Fruit fly (Drosophila melanogaster) whole organism, pupa: ENCODE measurements around the gene CG13051.
A peak's percentile ranks its signal among the peaks of the same experiment; 100 is the strongest.

Experiments used
- CG10348 ChIP-seq: fragments of 200-800 bp; sonication (Bioruptor generic); IDR thresholded peaks from 2 replicates; pipeline ENCODE4 v1.3.6; 2022; ENCODE audit warnings: missing biosample characterization, missing genetic modification characterization
- CG12605 ChIP-seq: fragments of 200-800 bp; sonication (Bioruptor generic); IDR thresholded peaks from 2 replicates; pipeline ENCODE4 v1.3.6; 2022; ENCODE audit warnings: missing biosample characterization, missing genetic modification characterization
- CG13204 ChIP-seq: fragments of 200-800 bp; sonication (Bioruptor generic); optimal IDR thresholded peaks from 2 replicates; lab custom pipeline; 2018; ENCODE audit warnings: missing biosample characterization, mild to moderate bottlenecking, missing genetic modification characterization, moderate library complexity
- CG14655 ChIP-seq: fragments of 200-800 bp; sonication (Bioruptor generic); optimal IDR thresholded peaks from 3 replicates; lab custom pipeline; 2017; ENCODE audit warnings: mild to moderate bottlenecking, missing biosample characterization, missing genetic modification reagents, missing genetic modification characterization
- CG15710 ChIP-seq: fragments of 200-800 bp; sonication (Bioruptor generic); optimal IDR thresholded peaks from 2 replicates; lab custom pipeline; 2018; ENCODE audit warnings: missing biosample characterization, mild to moderate bottlenecking, missing genetic modification characterization, moderate library complexity
- CG17806 ChIP-seq: fragments of 200-800 bp; sonication (Bioruptor generic); optimal IDR thresholded peaks from 2 replicates; lab custom pipeline; 2018; ENCODE audit warnings: missing biosample characterization, mild to moderate bottlenecking, missing genetic modification characterization, moderate library complexity
- CG32121 ChIP-seq: fragments of 200-800 bp; sonication (Bioruptor generic); IDR thresholded peaks from 2 replicates; pipeline ENCODE4 v1.3.6; 2022; ENCODE audit warnings: missing biosample characterization, missing genetic modification characterization
- CG34367 ChIP-seq: fragments of 200-800 bp; sonication (Bioruptor generic); optimal IDR thresholded peaks from 2 replicates; lab custom pipeline; 2018; ENCODE audit warnings: missing biosample characterization, mild to moderate bottlenecking, missing genetic modification characterization
- CG4496 ChIP-seq: fragments of 200-800 bp; sonication (Bioruptor generic); IDR thresholded peaks from 3 replicates; pipeline ENCODE4 v1.3.6; 2022; ENCODE audit warnings: missing biosample characterization, missing genetic modification characterization
- CG8159 ChIP-seq: fragments of 200-800 bp; sonication (Bioruptor generic); optimal IDR thresholded peaks from 3 replicates; lab custom pipeline; 2018; ENCODE audit warnings: missing biosample characterization, mild to moderate bottlenecking, missing genetic modification characterization, moderate library complexity
- CG8301 ChIP-seq: fragments of 200-800 bp; sonication (Bioruptor generic); optimal IDR thresholded peaks from 2 replicates; lab custom pipeline; 2018; ENCODE audit warnings: missing biosample characterization, mild to moderate bottlenecking, missing genetic modification characterization
- CG9948 ChIP-seq: fragments of 200-800 bp; sonication (Bioruptor generic); optimal IDR thresholded peaks from 2 replicates; lab custom pipeline; 2018; ENCODE audit warnings: missing biosample characterization, mild to moderate bottlenecking, missing genetic modification characterization, moderate library complexity
- D1 ChIP-seq: fragments of 200-800 bp; sonication (Bioruptor generic); optimal IDR thresholded peaks from 2 replicates; lab custom pipeline; 2018; ENCODE audit warnings: missing biosample characterization, mild to moderate bottlenecking, missing genetic modification characterization, moderate library complexity
- EcR ChIP-seq: fragments of 200-800 bp; sonication (Bioruptor generic); optimal IDR thresholded peaks from 3 replicates; lab custom pipeline; 2019; ENCODE audit warnings: missing biosample characterization, missing genetic modification characterization, mild to moderate bottlenecking, moderate library complexity, missing genetic modification reagents
- Ets98B ChIP-seq: fragments of 200-800 bp; sonication (Bioruptor generic); IDR thresholded peaks from 2 replicates; pipeline ENCODE4 v1.3.6; 2022; ENCODE audit warnings: missing biosample characterization, missing genetic modification characterization
- Pif1A ChIP-seq: fragments of 200-800 bp; sonication (Bioruptor generic); optimal IDR thresholded peaks from 3 replicates; lab custom pipeline; 2016; ENCODE audit warnings: missing biosample characterization, missing genetic modification characterization
- Pif1B ChIP-seq: fragments of 200-800 bp; sonication (Bioruptor generic); optimal IDR thresholded peaks from 3 replicates; lab custom pipeline; 2016; ENCODE audit warnings: missing biosample characterization, missing genetic modification characterization
- Snoo ChIP-seq: fragments of 200-800 bp; sonication (Bioruptor generic); optimal IDR thresholded peaks from 3 replicates; lab custom pipeline; 2017; ENCODE audit warnings: missing biosample characterization, mild to moderate bottlenecking, missing genetic modification characterization, inconsistent platforms
- fd96Ca ChIP-seq: fragments of 200-800 bp; sonication (Bioruptor generic); IDR thresholded peaks from 3 replicates; pipeline ENCODE4 v1.3.6; 2022; ENCODE audit warnings: missing biosample characterization, missing genetic modification characterization
- gl ChIP-seq: fragments of 200-800 bp; sonication (Bioruptor generic); optimal IDR thresholded peaks from 2 replicates; lab custom pipeline; 2018; ENCODE audit warnings: missing biosample characterization, mild to moderate bottlenecking, missing genetic modification characterization
- rn ChIP-seq: fragments of 200-800 bp; sonication (Bioruptor generic); IDR thresholded peaks from 2 replicates; pipeline ENCODE4 v1.3.6; 2022; ENCODE audit warnings: missing biosample characterization, missing genetic modification characterization

Gene CG13051

DNA sequence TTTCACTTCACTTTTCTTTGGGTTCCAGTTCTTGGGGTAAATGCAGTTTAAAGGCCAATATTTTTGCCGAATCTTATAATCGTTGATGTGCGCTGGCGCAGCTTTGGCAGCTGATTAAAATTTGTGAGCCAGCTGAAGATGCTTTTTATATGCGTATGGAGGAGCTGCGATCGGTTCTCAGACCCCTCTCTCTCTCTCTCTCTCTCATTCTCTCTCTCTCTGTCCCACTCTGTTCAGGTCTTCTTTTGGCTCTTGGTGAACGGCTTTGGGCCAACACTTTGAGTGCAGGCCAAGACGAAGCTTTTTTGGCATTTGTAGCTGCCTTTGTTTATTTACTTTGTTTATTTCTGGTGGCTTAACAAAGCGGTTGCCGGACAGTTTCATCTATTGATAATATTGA lies 23.4 kb upstream of the CG13051 start, which contains the start of gene CG13046:
TSS of gene CG13046 (minus strand) at position 101 of the 400 bp plus-strand sequence.
- TF ChIP-seq CG4496 (GFP tag; lab: Robert Waterston, UW): no peak
- no peak for TF ChIP-seq Ets98B (GFP tag; lab: Robert Waterston, UW)
- TF ChIP-seq CG10348: no peak
- no peak for TF ChIP-seq fd96Ca (GFP tag; lab: Robert Waterston, UW)
- TF ChIP-seq CG13204 (GFP tag; lab: Kevin White, UChicago): no peak
- TF ChIP-seq CG8301 (tag; lab: Kevin White, UChicago): no peak
- TF ChIP-seq D1: no peak
- no peak for TF ChIP-seq CG17806
- no peak for TF ChIP-seq Pif1B (GFP tag; lab: Kevin White, UChicago)
- TF ChIP-seq CG8159 (tag; lab: Kevin White, UChicago): no peak
- no peak for TF ChIP-seq CG32121 (GFP tag; lab: Robert Waterston, UW)
- TF ChIP-seq CG14655: no peak
- no peak for TF ChIP-seq rn (GFP tag; lab: Robert Waterston, UW)
- no peak for TF ChIP-seq CG12605 (GFP tag; lab: Robert Waterston, UW)
- TF ChIP-seq CG34367 (tag; lab: Kevin White, UChicago): no peak
- no peak for TF ChIP-seq Snoo (tag; lab: Kevin White, UChicago)

DNA sequence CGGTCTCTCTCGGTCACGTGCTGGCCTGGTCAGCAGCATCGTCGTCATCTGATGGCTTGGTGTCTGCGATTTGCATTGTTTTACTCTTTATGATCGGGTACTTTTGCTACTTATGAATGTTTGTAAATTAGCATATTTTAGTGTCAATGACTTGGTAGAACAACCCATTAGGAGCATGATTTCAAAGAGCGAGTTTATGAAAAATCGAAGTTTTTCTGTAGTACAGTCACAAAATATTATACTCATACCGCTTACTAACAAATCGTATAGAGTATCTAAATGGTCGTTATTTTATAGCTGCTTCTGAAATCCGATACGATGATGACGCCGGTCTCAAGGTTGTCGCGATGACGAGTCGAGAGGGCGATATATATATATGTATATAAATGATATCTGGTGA lies 21.4 kb upstream of the CG13051 start:
- TF ChIP-seq CG13204 (GFP tag; lab: Kevin White, UChicago): peak; percentile 33
- no peak for TF ChIP-seq CG32121 (GFP tag; lab: Robert Waterston, UW)
- TF ChIP-seq CG10348: no peak
- TF ChIP-seq gl (tag; lab: Kevin White, UChicago): peak; percentile 53
- no peak for TF ChIP-seq fd96Ca (GFP tag; lab: Robert Waterston, UW)
- peak; percentile 76 for TF ChIP-seq CG17806
- TF ChIP-seq CG8159 (tag; lab: Kevin White, UChicago): peak; percentile 89
- peak; percentile 62 for TF ChIP-seq D1
- no peak for TF ChIP-seq CG12605 (GFP tag; lab: Robert Waterston, UW)
- no peak for TF ChIP-seq CG8301 (tag; lab: Kevin White, UChicago)
- peak; percentile 65 for TF ChIP-seq Pif1A (GFP tag; lab: Kevin White, UChicago)
- TF ChIP-seq Pif1B (GFP tag; lab: Kevin White, UChicago): peak; percentile 56
- peak; percentile 70 for TF ChIP-seq CG9948 (tag; lab: Kevin White, UChicago)
- peak; percentile 67 for TF ChIP-seq CG34367 (tag; lab: Kevin White, UChicago)
- TF ChIP-seq CG14655: peak; percentile 27
- peak; percentile 87 for TF ChIP-seq EcR (GFP tag; lab: Kevin White, UChicago)
- TF ChIP-seq CG15710 (tag; lab: Kevin White, UChicago): peak; percentile 86
- TF ChIP-seq Ets98B (GFP tag; lab: Robert Waterston, UW): no peak
- peak; percentile 7 for TF ChIP-seq Snoo (tag; lab: Kevin White, UChicago)
- no peak for TF ChIP-seq CG4496 (GFP tag; lab: Robert Waterston, UW)
- TF ChIP-seq rn (GFP tag; lab: Robert Waterston, UW): no peak

dm6 chr3L:16285346-16285911 lies 20.5 kb upstream of the CG13051 start, which contains the start of gene CG13047:
TSS of gene CG13047 (minus strand) at chr3L:16285396.
- no peak for TF ChIP-seq EcR (GFP tag; lab: Kevin White, UChicago)
- TF ChIP-seq rn (GFP tag; lab: Robert Waterston, UW): no peak
- TF ChIP-seq CG12605 (GFP tag; lab: Robert Waterston, UW): no peak
- TF ChIP-seq Pif1A (GFP tag; lab: Kevin White, UChicago): no peak
- no peak for TF ChIP-seq fd96Ca (GFP tag; lab: Robert Waterston, UW)
- TF ChIP-seq gl (tag; lab: Kevin White, UChicago): no peak
- TF ChIP-seq CG13204 (GFP tag; lab: Kevin White, UChicago): no peak
- TF ChIP-seq Ets98B (GFP tag; lab: Robert Waterston, UW): no peak
- TF ChIP-seq CG4496 (GFP tag; lab: Robert Waterston, UW): 0 out of 3 replicates have a peak, but pooled peaks have one; percentile 17
- TF ChIP-seq CG14655: peak; percentile 17
- TF ChIP-seq D1: no peak
- no peak for TF ChIP-seq CG10348
- peak; percentile 52 for TF ChIP-seq CG9948 (tag; lab: Kevin White, UChicago)
- TF ChIP-seq CG32121 (GFP tag; lab: Robert Waterston, UW): no peak
- peak; percentile 55 for TF ChIP-seq CG8159 (tag; lab: Kevin White, UChicago)
- no peak for TF ChIP-seq Pif1B (GFP tag; lab: Kevin White, UChicago)
- peak; percentile 33 for TF ChIP-seq CG17806
- peak; percentile 29 for TF ChIP-seq CG15710 (tag; lab: Kevin White, UChicago)
- TF ChIP-seq Snoo (tag; lab: Kevin White, UChicago): no peak
- TF ChIP-seq CG34367 (tag; lab: Kevin White, UChicago): peak; percentile 1
- TF ChIP-seq CG8301 (tag; lab: Kevin White, UChicago): no peak

dm6 chr3L:16283821-16284220 lies 18.9 kb upstream of the CG13051 start, which contains the start of gene CG13048:
TSS of gene CG13048 (minus strand) at chr3L:16283921.
- TF ChIP-seq CG10348 (0 out of 2 replicates have a peak, but pooled peaks have one; percentile 16), CG9948 (tag; lab: Kevin White, UChicago) (no peak), D1 (no peak), Pif1A (GFP tag; lab: Kevin White, UChicago) (no peak), CG14655 (no peak)
- TF ChIP-seq, all 21 proteins: peak for 1

- TF ChIP-seq fd96Ca (GFP tag; lab: Robert Waterston, UW) (no peak), EcR (GFP tag; lab: Kevin White, UChicago) (no peak)
These were observed 17.1 kb upstream of the CG13051 start, which contains the start of gene CG13049 for dm6 chr3L:16281880-16282556. TSS of gene CG13049 (minus strand) at chr3L:16281930.
